Fruit fly (Drosophila melanogaster) whole organism, embryonic: ENCODE measurements around the gene CG15480.

ENCODE experiments used
- Atf3 ChIP-seq: fragments of 200-800 bp; sonication (Bioruptor generic); optimal IDR thresholded peaks from 3 replicates; lab custom pipeline; 2016; ENCODE audit warnings: missing biosample characterization, missing genetic modification characterization
- BtbVII ChIP-seq: fragments of 200-800 bp; sonication (Bioruptor generic); optimal IDR thresholded peaks from 3 replicates; lab custom pipeline; 2017; ENCODE audit warnings: missing biosample characterization, mild to moderate bottlenecking, missing genetic modification characterization
- CG1233 ChIP-seq: fragments of 200-800 bp; sonication (Bioruptor generic); optimal IDR thresholded peaks from 4 replicates; lab custom pipeline; 2018; ENCODE audit warnings: missing biosample characterization, mild to moderate bottlenecking, missing genetic modification characterization
- CG12744 ChIP-seq: fragments of 200-800 bp; sonication (Bioruptor generic); optimal IDR thresholded peaks from 2 replicates; lab custom pipeline; 2016; ENCODE audit warnings: missing biosample characterization, missing genetic modification characterization
- CG13287 ChIP-seq: fragments of 200-800 bp; sonication (Bioruptor generic); IDR thresholded peaks from 2 replicates; pipeline ENCODE4 v1.3.6; 2022; ENCODE audit warnings: missing biosample characterization, missing genetic modification characterization; ENCODE audit not compliant: partially characterized antibody
- CG14441 ChIP-seq: fragments of 200-800 bp; sonication (Bioruptor generic); IDR thresholded peaks from 2 replicates; pipeline ENCODE4 v1.3.6; 2022; ENCODE audit warnings: missing biosample characterization, missing genetic modification characterization
- CG17568 ChIP-seq: fragments of 200-800 bp; sonication (Bioruptor generic); optimal IDR thresholded peaks from 2 replicates; lab custom pipeline; 2018; ENCODE audit warnings: missing biosample characterization, mild to moderate bottlenecking, missing genetic modification characterization, moderate library complexity
- CG17802 ChIP-seq: fragments of 200-800 bp; sonication (Bioruptor generic); optimal IDR thresholded peaks from 2 replicates; lab custom pipeline; 2018; ENCODE audit warnings: missing biosample characterization, mild to moderate bottlenecking, missing genetic modification characterization, moderate library complexity
- CG18599 ChIP-seq: fragments of 200-800 bp; sonication (Bioruptor generic); optimal IDR thresholded peaks from 3 replicates; lab custom pipeline; 2017; ENCODE audit warnings: missing biosample characterization, missing genetic modification characterization, mild to moderate bottlenecking, moderate library complexity, missing genetic modification reagents
- CG2678 ChIP-seq: fragments of 200-800 bp; sonication (Bioruptor generic); optimal IDR thresholded peaks from 3 replicates; lab custom pipeline; 2019; ENCODE audit warnings: missing biosample characterization, mild to moderate bottlenecking, missing genetic modification characterization, moderate library complexity
- CG30431 ChIP-seq: fragments of 200-800 bp; sonication (Bioruptor generic); optimal IDR thresholded peaks from 2 replicates; lab custom pipeline; 2017; ENCODE audit warnings: missing biosample characterization, missing genetic modification characterization
- CG3407 ChIP-seq: fragments of 200-800 bp; sonication (Bioruptor generic); optimal IDR thresholded peaks from 2 replicates; lab custom pipeline; 2018; ENCODE audit warnings: missing biosample characterization, mild to moderate bottlenecking, missing genetic modification characterization
- CG34376 ChIP-seq: fragments of 200-800 bp; sonication (Bioruptor generic); optimal IDR thresholded peaks from 2 replicates; lab custom pipeline; 2018; ENCODE audit warnings: missing biosample characterization, mild to moderate bottlenecking, missing genetic modification characterization
- CG3838 ChIP-seq: fragments of 200-800 bp; sonication (Bioruptor generic); optimal IDR thresholded peaks from 3 replicates; lab custom pipeline; 2016; ENCODE audit warnings: missing biosample characterization, missing genetic modification characterization
- CG4707 ChIP-seq: fragments of 200-800 bp; sonication (Bioruptor generic); optimal IDR thresholded peaks from 2 replicates; lab custom pipeline; 2018; ENCODE audit warnings: missing biosample characterization, mild to moderate bottlenecking, missing genetic modification characterization, moderate library complexity
- CG5180 ChIP-seq: fragments of 200-800 bp; sonication (Bioruptor generic); optimal IDR thresholded peaks from 3 replicates; lab custom pipeline; 2017; ENCODE audit warnings: missing biosample characterization, missing genetic modification characterization, mild to moderate bottlenecking, moderate library complexity, missing genetic modification reagents
- CG7271 ChIP-seq: fragments of 200-800 bp; sonication (Bioruptor generic); optimal IDR thresholded peaks from 2 replicates; lab custom pipeline; 2018; ENCODE audit warnings: missing biosample characterization, mild to moderate bottlenecking, missing genetic modification characterization, moderate library complexity
- CG7556 ChIP-seq: fragments of 200-800 bp; sonication (Bioruptor generic); optimal IDR thresholded peaks from 2 replicates; lab custom pipeline; 2017; ENCODE audit warnings: missing biosample characterization, mild to moderate bottlenecking, missing genetic modification characterization
- CG9215 ChIP-seq: fragments of 200-800 bp; sonication (Bioruptor generic); IDR thresholded peaks from 2 replicates; pipeline ENCODE4 v1.3.6; 2022; ENCODE audit warnings: missing biosample characterization, missing genetic modification characterization
- CG9609 ChIP-seq: fragments of 200-800 bp; sonication (Bioruptor generic); optimal IDR thresholded peaks from 3 replicates; lab custom pipeline; 2016; ENCODE audit warnings: missing biosample characterization, missing genetic modification characterization
- CG9876 ChIP-seq: fragments of 200-800 bp; sonication (Bioruptor generic); optimal IDR thresholded peaks from 2 replicates; lab custom pipeline; 2016; ENCODE audit warnings: missing biosample characterization, missing genetic modification characterization
- D ChIP-seq, 2 experiments: fragments of 200-800 bp in 1 of 2; fragments of >200 bp in 1 of 2; sonication (Bioruptor generic) in 1 of 2; optimal IDR thresholded peaks; 2 replicates in 1 of 2; 3 replicates in 1 of 2; lab custom pipeline; 2017; ENCODE audit warnings: mild to moderate bottlenecking in 1 of 2, missing biosample characterization in 1 of 2, missing genetic modification characterization in 1 of 2, missing genetic modification reagents in 1 of 2
- Dip2 ChIP-seq: fragments of 200-800 bp; sonication (Bioruptor generic); IDR thresholded peaks from 2 replicates; pipeline ENCODE4 v1.3.6; 2022; ENCODE audit warnings: missing biosample characterization, missing genetic modification characterization
- Hand ChIP-seq: fragments of 200-800 bp; sonication (Bioruptor generic); optimal IDR thresholded peaks from 2 replicates; lab custom pipeline; 2017; ENCODE audit warnings: mild to moderate bottlenecking, missing biosample characterization, missing genetic modification reagents, missing genetic modification characterization
- NC2α ChIP-seq: fragments of 200-800 bp; sonication (Bioruptor generic); optimal IDR thresholded peaks from 2 replicates; lab custom pipeline; 2016; ENCODE audit warnings: missing biosample characterization, missing genetic modification characterization
- Nf-YB ChIP-seq: fragments of 200-800 bp; sonication (Bioruptor generic); optimal IDR thresholded peaks from 3 replicates; lab custom pipeline; 2019; ENCODE audit warnings: missing biosample characterization, mild to moderate bottlenecking, missing genetic modification characterization, moderate library complexity
- Nf-YC ChIP-seq: fragments of 200-800 bp; optimal IDR thresholded peaks from 3 replicates; lab custom pipeline; 2019; ENCODE audit warnings: missing biosample characterization, mild to moderate bottlenecking, missing genetic modification characterization, moderate library complexity
- Sin3A ChIP-seq: fragments of >200 bp; optimal IDR thresholded peaks from 2 replicates; lab custom pipeline; 2018
- Taf1 ChIP-seq: fragments of 200-800 bp; sonication (Bioruptor generic); IDR thresholded peaks from 2 replicates; pipeline ENCODE4 v1.3.6; 2022; ENCODE audit warnings: missing biosample characterization, missing genetic modification characterization
- Usf ChIP-seq: fragments of 200-800 bp; sonication (Bioruptor generic); optimal IDR thresholded peaks from 2 replicates; lab custom pipeline; 2017; ENCODE audit warnings: missing genotype, missing biosample characterization, missing genetic modification characterization
- YL-1 ChIP-seq: fragments of 200-800 bp; sonication (Bioruptor generic); optimal IDR thresholded peaks from 3 replicates; lab custom pipeline; 2017; ENCODE audit warnings: missing biosample characterization, mild to moderate bottlenecking, missing genetic modification characterization
- cg ChIP-seq: fragments of 200-800 bp; sonication (Bioruptor generic); optimal IDR thresholded peaks from 3 replicates; lab custom pipeline; 2019; ENCODE audit warnings: missing biosample characterization, mild to moderate bottlenecking, missing genetic modification characterization, moderate library complexity
- chm ChIP-seq: fragments of 200-800 bp; sonication (Bioruptor generic); IDR thresholded peaks from 2 replicates; pipeline ENCODE4 v1.3.6; 2022; ENCODE audit warnings: missing biosample characterization, missing genetic modification characterization
- crp ChIP-seq, 2 experiments: fragments of 200-800 bp; sonication (Bioruptor generic); optimal IDR thresholded peaks; 2 replicates in 1 of 2; 3 replicates in 1 of 2; lab custom pipeline; 2017; ENCODE audit warnings: missing biosample characterization in 2 of 2, missing genetic modification characterization in 2 of 2, mild to moderate bottlenecking in 1 of 2, moderate library complexity in 1 of 2
- ems ChIP-seq: fragments of 200-800 bp; sonication (Bioruptor generic); optimal IDR thresholded peaks from 3 replicates; lab custom pipeline; 2016; ENCODE audit warnings: missing biosample characterization, missing genetic modification characterization
- ewg ChIP-seq: fragments of 200-800 bp; sonication (Bioruptor generic); optimal IDR thresholded peaks from 3 replicates; lab custom pipeline; 2017; ENCODE audit warnings: mild to moderate bottlenecking, missing biosample characterization, missing genetic modification reagents, missing genetic modification characterization
- fd96Cb ChIP-seq: fragments of 200-800 bp; sonication (Bioruptor generic); optimal IDR thresholded peaks from 2 replicates; lab custom pipeline; 2018; ENCODE audit warnings: missing biosample characterization, mild to moderate bottlenecking, missing genetic modification characterization, moderate library complexity
- ftz-f1 ChIP-seq: fragments of 200-800 bp; sonication (Bioruptor generic); optimal IDR thresholded peaks from 2 replicates; lab custom pipeline; 2016; ENCODE audit warnings: missing biosample characterization, missing genetic modification characterization
- grn ChIP-seq: fragments of 200-800 bp; sonication (Bioruptor generic); optimal IDR thresholded peaks from 3 replicates; lab custom pipeline; 2017; ENCODE audit warnings: missing biosample characterization, missing genetic modification characterization
- insv ChIP-seq, 2 experiments: fragments of 200-800 bp; sonication (Bioruptor generic); optimal IDR thresholded peaks; 3 replicates each; lab custom pipeline; 2016 to 2018; ENCODE audit warnings: missing biosample characterization in 2 of 2, missing genetic modification characterization in 2 of 2
- jumu ChIP-seq: fragments of 200-800 bp; sonication (Bioruptor generic); optimal IDR thresholded peaks from 3 replicates; lab custom pipeline; 2016; ENCODE audit warnings: missing biosample characterization, missing genetic modification characterization
- ken ChIP-seq: fragments of 200-800 bp; sonication (Bioruptor generic); IDR thresholded peaks from 3 replicates; pipeline ENCODE4 v1.3.6; 2022; ENCODE audit warnings: missing biosample characterization, missing genetic modification characterization
- kni ChIP-seq: fragments of 200-800 bp; sonication (Bioruptor generic); optimal IDR thresholded peaks from 3 replicates; lab custom pipeline; 2017; ENCODE audit warnings: mild to moderate bottlenecking, missing biosample characterization, missing genetic modification reagents, missing genetic modification characterization
- maf-S ChIP-seq: fragments of 200-800 bp; sonication (Bioruptor generic); optimal IDR thresholded peaks from 2 replicates; lab custom pipeline; 2016; ENCODE audit warnings: missing biosample characterization, missing genetic modification characterization
- nau ChIP-seq: fragments of 200-800 bp; sonication (Bioruptor generic); optimal IDR thresholded peaks from 3 replicates; lab custom pipeline; 2017; ENCODE audit warnings: missing biosample characterization, mild to moderate bottlenecking, missing genetic modification characterization, missing genetic modification reagents
- nmo ChIP-seq: fragments of 200-800 bp; sonication (Bioruptor generic); optimal IDR thresholded peaks from 2 replicates; lab custom pipeline; 2018; ENCODE audit warnings: missing biosample characterization, mild to moderate bottlenecking, missing genetic modification characterization, moderate library complexity
- pb ChIP-seq: fragments of 200-800 bp; sonication (Bioruptor generic); optimal IDR thresholded peaks from 3 replicates; lab custom pipeline; 2016; ENCODE audit warnings: missing biosample characterization, missing genetic modification characterization
- pita ChIP-seq: fragments of 200-800 bp; sonication (Bioruptor generic); optimal IDR thresholded peaks from 2 replicates; lab custom pipeline; 2017; ENCODE audit warnings: missing biosample characterization, mild to moderate bottlenecking, missing genetic modification characterization
- sens ChIP-seq: fragments of 200-800 bp; sonication (Bioruptor generic); peaks from one replicate; lab custom pipeline; 2016; ENCODE audit warnings: missing biosample characterization, missing genetic modification characterization
- vvl ChIP-seq: fragments of 200-800 bp; sonication (Bioruptor generic); IDR thresholded peaks from 2 replicates; pipeline ENCODE4 v1.3.6; 2022; ENCODE audit warnings: missing biosample characterization, missing genetic modification characterization
- yki ChIP-seq: fragments of >200 bp; optimal IDR thresholded peaks from 3 replicates; lab custom pipeline; 2018

The CG15480 gene

DNA sequence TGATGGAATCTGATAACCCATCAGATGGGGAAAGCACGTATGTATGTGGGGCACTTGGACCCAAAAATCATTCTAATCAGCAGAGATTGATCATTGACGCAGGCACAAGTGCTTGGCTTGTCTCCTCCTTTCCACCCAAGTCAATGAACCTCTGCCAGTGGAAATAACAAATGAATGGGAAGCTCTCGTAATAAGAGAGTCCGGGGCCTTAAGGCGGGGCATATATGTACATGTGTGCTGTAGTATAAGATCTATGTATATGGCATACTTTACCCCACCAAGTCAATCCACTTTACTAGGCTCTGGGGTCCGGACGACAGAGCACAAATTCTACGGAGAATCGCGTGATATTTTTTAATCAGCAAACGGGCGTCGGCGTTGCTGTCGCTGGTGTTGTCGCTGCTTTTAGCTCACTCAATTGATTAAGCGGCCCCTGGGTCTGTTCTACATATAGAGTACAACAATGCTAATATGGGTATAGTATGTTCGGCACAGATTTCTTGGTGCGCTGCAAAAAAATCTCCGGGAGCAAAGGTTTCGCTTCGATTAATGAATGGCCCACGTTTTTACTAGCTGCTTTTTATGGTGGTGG lies 18.9 kb downstream of the CG15480 start (continued):
- TF ChIP-seq CG17802 (tag; lab: Kevin White, UChicago), result no peak
- no peak for TF ChIP-seq CG4707 (GFP tag; lab: Kevin White, UChicago)
- no peak for TF ChIP-seq fd96Cb (tag; lab: Kevin White, UChicago)
- no peak for TF ChIP-seq CG7556 (GFP tag; lab: Kevin White, UChicago)
- TF ChIP-seq CG5180 (GFP tag; lab: Kevin White, UChicago), result no peak
- peak; percentile 30 for TF ChIP-seq CG2678 (tag; lab: Kevin White, UChicago)
- TF ChIP-seq grn, result peak; percentile 62
- TF ChIP-seq CG1233, result peak; percentile 32
- TF ChIP-seq nau (GFP tag; lab: Kevin White, UChicago), result no peak
- TF ChIP-seq CG9215 (GFP tag; lab: Robert Waterston, UW), result no peak
- no peak for TF ChIP-seq Sin3A (lab: Kevin White, UChicago)
- TF ChIP-seq maf-S (GFP tag; lab: Kevin White, UChicago), result no peak
- no peak for TF ChIP-seq Nf-YC (tag; lab: Kevin White, UChicago)
- no peak for TF ChIP-seq CG30431 (GFP tag; lab: Kevin White, UChicago)
- no peak for TF ChIP-seq nmo (GFP tag; lab: Kevin White, UChicago)
- TF ChIP-seq cg (GFP tag; lab: Kevin White, UChicago), result no peak
- no peak for TF ChIP-seq chm (GFP tag; lab: Robert Waterston, UW)
- no peak for TF ChIP-seq CG13287
- no peak for TF ChIP-seq CG3838 (GFP tag; lab: Kevin White, UChicago)
- TF ChIP-seq ewg (GFP tag; lab: Kevin White, UChicago), result no peak
- TF ChIP-seq ems (GFP tag; lab: Kevin White, UChicago), result no peak
- peak; percentile 28 for TF ChIP-seq BtbVII (GFP tag; lab: Kevin White, UChicago)
- TF ChIP-seq YL-1 (GFP tag; lab: Kevin White, UChicago), result no peak
- TF ChIP-seq CG34376 (GFP tag; lab: Kevin White, UChicago), result peak; percentile 96
- no peak for TF ChIP-seq yki
- TF ChIP-seq CG9876 (GFP tag; lab: Kevin White, UChicago), result no peak
- no peak for TF ChIP-seq D (optimal IDR thresholded peaks at IDR 0.05; lab: Kevin White, UChicago)
- no peak for TF ChIP-seq D (GFP tag; optimal IDR thresholded peaks at IDR 0.05; lab: Kevin White, UChicago)
- no peak for TF ChIP-seq pb (GFP tag; lab: Kevin White, UChicago)
- no peak for TF ChIP-seq insv (GFP tag; optimal IDR thresholded peaks at IDR 0.05; lab: Kevin White, UChicago)
- no peak for TF ChIP-seq CG7271 (tag; lab: Kevin White, UChicago)
- TF ChIP-seq Taf1 (GFP tag; lab: Robert Waterston, UW), result no peak
- no peak for TF ChIP-seq ken (GFP tag; lab: Robert Waterston, UW)
- TF ChIP-seq Usf (GFP tag; lab: Kevin White, UChicago), result no peak
- no peak for TF ChIP-seq jumu (GFP tag; lab: Kevin White, UChicago)
- TF ChIP-seq pita (GFP tag; lab: Kevin White, UChicago), result no peak
- no peak for TF ChIP-seq kni
- no peak for TF ChIP-seq CG14441 (GFP tag; lab: Robert Waterston, UW)
- TF ChIP-seq CG17568 (GFP tag; lab: Kevin White, UChicago), result no peak
- TF ChIP-seq CG18599 (GFP tag; lab: Kevin White, UChicago), result peak; percentile 9
- no peak for TF ChIP-seq NC2α (GFP tag; lab: Kevin White, UChicago)
- no peak for TF ChIP-seq crp (GFP tag; optimal IDR thresholded peaks at IDR 0.05; lab: Kevin White, UChicago)
- no peak for TF ChIP-seq CG12744 (GFP tag; lab: Kevin White, UChicago)
- no peak for TF ChIP-seq Nf-YB
- no peak for TF ChIP-seq CG3407 (GFP tag; lab: Kevin White, UChicago)
- no peak for TF ChIP-seq Hand (GFP tag; lab: Kevin White, UChicago)
- TF ChIP-seq ftz-f1 (GFP tag; lab: Kevin White, UChicago), result peak; percentile 19
- TF ChIP-seq Atf3 (GFP tag; lab: Kevin White, UChicago), result no peak
- no peak for TF ChIP-seq CG9609
- peak; percentile 63 for TF ChIP-seq sens (GFP tag; lab: Kevin White, UChicago)
- TF ChIP-seq vvl (GFP tag; lab: Robert Waterston, UW), result no peak
- no peak for TF ChIP-seq Dip2 (GFP tag; lab: Robert Waterston, UW)
